Fruit fly (Drosophila melanogaster) whole organism, embryonic: Measurements from ENCODE around the gene CG1622.

ENCODE experiments used
- Ada2b ChIP-seq: fragments of 200-800 bp; sonication (Bioruptor generic); IDR thresholded peaks from 2 replicates; pipeline ENCODE4 v1.3.6; 2022; ENCODE audit warnings: missing biosample characterization, missing genetic modification characterization
- BEAF-32 ChIP-seq: fragments of 200-800 bp; sonication (Bioruptor generic); optimal IDR thresholded peaks from 3 replicates; lab custom pipeline; 2017; ENCODE audit warnings: missing biosample characterization, missing genetic modification characterization, mild to moderate bottlenecking, moderate library complexity, missing genetic modification reagents
- CG10565 ChIP-seq: fragments of 200-800 bp; sonication (Bioruptor generic); optimal IDR thresholded peaks from 3 replicates; lab custom pipeline; 2016; ENCODE audit warnings: missing biosample characterization, mild to moderate bottlenecking, missing genetic modification characterization
- CG11696 ChIP-seq: fragments of 200-800 bp; sonication (Bioruptor generic); IDR thresholded peaks from 2 replicates; pipeline ENCODE4 v1.3.6; 2022; ENCODE audit warnings: missing biosample characterization, missing genetic modification characterization
- CG12155 ChIP-seq: fragments of 200-800 bp; sonication (Bioruptor generic); optimal IDR thresholded peaks from 3 replicates; lab custom pipeline; 2016; ENCODE audit warnings: missing biosample characterization, missing genetic modification characterization
- CG13123 ChIP-seq: fragments of 200-800 bp; sonication (Bioruptor generic); optimal IDR thresholded peaks from 2 replicates; lab custom pipeline; 2016; ENCODE audit warnings: missing biosample characterization, missing genetic modification characterization
- CG13894 ChIP-seq: fragments of 200-800 bp; sonication (Bioruptor generic); optimal IDR thresholded peaks from 3 replicates; lab custom pipeline; 2018; ENCODE audit warnings: missing biosample characterization, mild to moderate bottlenecking, missing genetic modification characterization, moderate library complexity
- CG14710 ChIP-seq: fragments of 200-800 bp; sonication (Bioruptor generic); optimal IDR thresholded peaks from 3 replicates; lab custom pipeline; 2019; ENCODE audit warnings: missing biosample characterization, mild to moderate bottlenecking, missing genetic modification characterization, moderate library complexity
- CG14860 ChIP-seq: fragments of 200-800 bp; sonication (Bioruptor generic); IDR thresholded peaks from 3 replicates; pipeline ENCODE4 v1.3.6; 2022; ENCODE audit warnings: missing biosample characterization, missing genetic modification characterization; ENCODE audit not compliant: partially characterized antibody
- CG17385 ChIP-seq: fragments of 200-800 bp; sonication (Bioruptor generic); optimal IDR thresholded peaks from 3 replicates; lab custom pipeline; 2018; ENCODE audit warnings: missing biosample characterization, mild to moderate bottlenecking, missing genetic modification characterization
- CG17568 ChIP-seq: fragments of 200-800 bp; sonication (Bioruptor generic); optimal IDR thresholded peaks from 2 replicates; lab custom pipeline; 2018; ENCODE audit warnings: missing biosample characterization, mild to moderate bottlenecking, missing genetic modification characterization, moderate library complexity
- CG1832 ChIP-seq: fragments of 200-800 bp; sonication (Bioruptor generic); optimal IDR thresholded peaks from 2 replicates; lab custom pipeline; 2017; ENCODE audit warnings: missing biosample characterization, mild to moderate bottlenecking, missing genetic modification characterization, inconsistent platforms
- CG3163 ChIP-seq: fragments of 200-800 bp; sonication (Bioruptor generic); optimal IDR thresholded peaks from 3 replicates; lab custom pipeline; 2016; ENCODE audit warnings: missing biosample characterization, missing genetic modification characterization
- CG32532 ChIP-seq: fragments of 200-800 bp; sonication (Bioruptor generic); IDR thresholded peaks from 2 replicates; pipeline ENCODE4 v1.3.6; 2022; ENCODE audit warnings: missing biosample characterization, missing genetic modification characterization
- CG4617 ChIP-seq: fragments of 200-800 bp; sonication (Bioruptor generic); optimal IDR thresholded peaks from 3 replicates; lab custom pipeline; 2016; ENCODE audit warnings: missing biosample characterization, missing genetic modification characterization, borderline replicate concordance
- CG5245 ChIP-seq: fragments of 200-800 bp; sonication (Bioruptor generic); optimal IDR thresholded peaks from 3 replicates; lab custom pipeline; 2016; ENCODE audit warnings: missing biosample characterization, missing genetic modification characterization
- CG6175 ChIP-seq: fragments of 200-800 bp; sonication (Bioruptor generic); IDR thresholded peaks from 3 replicates; pipeline ENCODE4 v1.3.6; 2022; ENCODE audit warnings: missing biosample characterization, missing genetic modification characterization
- CG7372 ChIP-seq: fragments of 200-800 bp; sonication (Bioruptor generic); IDR thresholded peaks from 2 replicates; pipeline ENCODE4 v1.3.6; 2022; ENCODE audit warnings: missing biosample characterization, missing genetic modification characterization
- CG8765 ChIP-seq: fragments of 200-800 bp; sonication (Bioruptor generic); IDR thresholded peaks from 2 replicates; pipeline ENCODE4 v1.3.6; 2022; ENCODE audit warnings: missing biosample characterization, missing genetic modification characterization
- Camta ChIP-seq: fragments of 200-800 bp; sonication (Bioruptor generic); optimal IDR thresholded peaks from 2 replicates; lab custom pipeline; 2016; ENCODE audit warnings: missing biosample characterization, missing genetic modification characterization
- D ChIP-seq, 2 experiments: fragments of 200-800 bp in 1 of 2; fragments of >200 bp in 1 of 2; sonication (Bioruptor generic) in 1 of 2; optimal IDR thresholded peaks; 2 replicates in 1 of 2; 3 replicates in 1 of 2; lab custom pipeline; 2017; ENCODE audit warnings: mild to moderate bottlenecking in 1 of 2, missing biosample characterization in 1 of 2, missing genetic modification characterization in 1 of 2, missing genetic modification reagents in 1 of 2
- D19A ChIP-seq: fragments of 200-800 bp; optimal IDR thresholded peaks from 3 replicates; lab custom pipeline; 2019; ENCODE audit warnings: missing biosample characterization, mild to moderate bottlenecking, missing genetic modification characterization, moderate library complexity
- Dip2 ChIP-seq: fragments of 200-800 bp; sonication (Bioruptor generic); IDR thresholded peaks from 2 replicates; pipeline ENCODE4 v1.3.6; 2022; ENCODE audit warnings: missing biosample characterization, missing genetic modification characterization
- E2f1 ChIP-seq: fragments of 200-800 bp; sonication (Bioruptor generic); IDR thresholded peaks from 2 replicates; pipeline ENCODE4 v1.3.6; 2022; ENCODE audit warnings: missing biosample characterization, missing genetic modification characterization
- Ets97D ChIP-seq: fragments of 200-800 bp; sonication (Bioruptor generic); optimal IDR thresholded peaks from 3 replicates; lab custom pipeline; 2016; ENCODE audit warnings: missing biosample characterization, missing genetic modification characterization
- MESR4 ChIP-seq: fragments of 200-800 bp; sonication (Bioruptor generic); optimal IDR thresholded peaks from 2 replicates; lab custom pipeline; 2018; ENCODE audit warnings: missing biosample characterization, mild to moderate bottlenecking, missing genetic modification characterization, moderate library complexity
- Opbp ChIP-seq: fragments of 200-800 bp; sonication (Bioruptor generic); IDR thresholded peaks from 3 replicates; pipeline ENCODE4 v1.3.6; 2022; ENCODE audit warnings: missing biosample characterization, missing genetic modification characterization; ENCODE audit not compliant: partially characterized antibody
- Side ChIP-seq: fragments of 200-800 bp; sonication (Bioruptor generic); optimal IDR thresholded peaks from 2 replicates; lab custom pipeline; 2016; ENCODE audit warnings: missing biosample characterization, missing genetic modification characterization
- Sry-β ChIP-seq: fragments of 200-800 bp; sonication (Bioruptor generic); optimal IDR thresholded peaks from 2 replicates; lab custom pipeline; 2018; ENCODE audit warnings: missing biosample characterization, mild to moderate bottlenecking, missing genetic modification characterization, moderate library complexity
- aop ChIP-seq: fragments of 200-800 bp; sonication (Bioruptor generic); IDR thresholded peaks from 2 replicates; pipeline ENCODE4 v1.3.6; 2022; ENCODE audit warnings: missing biosample characterization, missing genetic modification characterization
- chif ChIP-seq, 2 experiments: fragments of 200-800 bp; sonication (Bioruptor generic); optimal IDR thresholded peaks; 3 replicates each; lab custom pipeline; 2016; ENCODE audit warnings: missing biosample characterization in 2 of 2, missing genetic modification characterization in 2 of 2
- cwo ChIP-seq: fragments of 200-800 bp; sonication (Bioruptor generic); optimal IDR thresholded peaks from 3 replicates; lab custom pipeline; 2017; ENCODE audit warnings: missing biosample characterization, missing genetic modification characterization, mild to moderate bottlenecking, moderate library complexity, missing genetic modification reagents
- dati ChIP-seq: fragments of 200-800 bp; sonication (Bioruptor generic); IDR thresholded peaks from 2 replicates; pipeline ENCODE4 v1.3.6; 2022; ENCODE audit warnings: missing biosample characterization, missing genetic modification characterization
- dimm ChIP-seq: fragments of 200-800 bp; sonication (Bioruptor generic); IDR thresholded peaks from 2 replicates; pipeline ENCODE4 v1.3.6; 2022; ENCODE audit warnings: missing biosample characterization, missing genetic modification characterization
- dmrt11E ChIP-seq: fragments of 200-800 bp; sonication (Bioruptor generic); optimal IDR thresholded peaks from 3 replicates; lab custom pipeline; 2018; ENCODE audit warnings: missing biosample characterization, mild to moderate bottlenecking, missing genetic modification characterization, moderate library complexity
- en ChIP-seq: fragments of 200-800 bp; sonication (Bioruptor generic); optimal IDR thresholded peaks from 2 replicates; lab custom pipeline; 2016; ENCODE audit warnings: missing biosample characterization, missing genetic modification characterization
- gfzf ChIP-seq: fragments of 200-800 bp; sonication (Bioruptor generic); optimal IDR thresholded peaks from 2 replicates; lab custom pipeline; 2016; ENCODE audit warnings: missing biosample characterization, mild to moderate bottlenecking, missing genetic modification characterization, moderate library complexity
- grau ChIP-seq: fragments of 200-800 bp; optimal IDR thresholded peaks from 3 replicates; lab custom pipeline; 2019; ENCODE audit warnings: missing biosample characterization, mild to moderate bottlenecking, missing genetic modification characterization, moderate library complexity
- grn ChIP-seq: fragments of 200-800 bp; sonication (Bioruptor generic); optimal IDR thresholded peaks from 3 replicates; lab custom pipeline; 2017; ENCODE audit warnings: missing biosample characterization, missing genetic modification characterization
- klu ChIP-seq: fragments of 200-800 bp; sonication (Bioruptor generic); IDR thresholded peaks from 2 replicates; pipeline ENCODE4 v1.3.6; 2022; ENCODE audit warnings: missing biosample characterization, missing genetic modification characterization
- knrl ChIP-seq: fragments of 200-800 bp; sonication (Bioruptor generic); IDR thresholded peaks from 3 replicates; pipeline ENCODE4 v1.3.6; 2022; ENCODE audit warnings: missing biosample characterization, missing genetic modification characterization; ENCODE audit not compliant: partially characterized antibody
- mirr ChIP-seq: fragments of 200-800 bp; sonication (Bioruptor generic); optimal IDR thresholded peaks from 3 replicates; lab custom pipeline; 2018; ENCODE audit warnings: missing biosample characterization, mild to moderate bottlenecking, missing genetic modification characterization
- nom ChIP-seq: fragments of 200-800 bp; sonication (Bioruptor generic); optimal IDR thresholded peaks from 2 replicates; lab custom pipeline; 2017; ENCODE audit warnings: missing biosample characterization, missing genetic modification characterization, mild to moderate bottlenecking, moderate library complexity, missing genetic modification reagents
- pum ChIP-seq: fragments of 200-800 bp; sonication (Bioruptor generic); optimal IDR thresholded peaks from 2 replicates; lab custom pipeline; 2016; ENCODE audit warnings: missing biosample characterization, missing genetic modification characterization
- seq ChIP-seq: fragments of 200-800 bp; sonication (Bioruptor generic); IDR thresholded peaks from 2 replicates; pipeline ENCODE4 v1.3.6; 2022; ENCODE audit warnings: missing biosample characterization, missing genetic modification characterization
- sim ChIP-seq: fragments of 200-800 bp; sonication (Bioruptor generic); IDR thresholded peaks from 2 replicates; pipeline ENCODE4 v1.3.6; 2022; ENCODE audit warnings: missing biosample characterization, missing genetic modification characterization
- sima ChIP-seq: fragments of 200-800 bp; sonication (Bioruptor generic); optimal IDR thresholded peaks from 2 replicates; lab custom pipeline; 2016; ENCODE audit warnings: missing biosample characterization, missing genetic modification characterization
- sob ChIP-seq: fragments of 200-800 bp; sonication (Bioruptor generic); IDR thresholded peaks from 2 replicates; pipeline ENCODE4 v1.3.6; 2022; ENCODE audit warnings: missing biosample characterization, missing genetic modification characterization
- tup ChIP-seq: fragments of 200-800 bp; sonication (Bioruptor generic); optimal IDR thresholded peaks from 2 replicates; lab custom pipeline; 2016; ENCODE audit warnings: missing biosample characterization, mild to moderate bottlenecking, missing genetic modification characterization, moderate library complexity

The CG1622 gene

dm6 chrX:13302615-13303526 lies 6.0 kb downstream of the CG1622 start (continued):
- TF ChIP-seq CG3163 (no peak), grau (tag; lab: Kevin White, UChicago) (no peak), dmrt11E (no peak), Opbp (GFP tag; lab: Robert Waterston, UW) (no peak), mirr (GFP tag; lab: Kevin White, UChicago) (peak; percentile 54), CG4617 (GFP tag; lab: Kevin White, UChicago) (no peak), CG11696 (no peak), CG5245 (GFP tag; lab: Kevin White, UChicago) (no peak), E2f1 (no peak), tup (GFP tag; lab: Kevin White, UChicago) (no peak), CG17568 (GFP tag; lab: Kevin White, UChicago) (no peak), D19A (tag; lab: Kevin White, UChicago) (no peak), Side (GFP tag; lab: Kevin White, UChicago) (no peak), Ets97D (GFP tag; lab: Kevin White, UChicago) (no peak), CG6175 (GFP tag; lab: Robert Waterston, UW) (no peak), sima (GFP tag; lab: Kevin White, UChicago) (no peak), chif (GFP tag; optimal IDR thresholded peaks at IDR 0.05; lab: Kevin White, UChicago) (no peak), knrl (GFP tag; lab: Robert Waterston, UW) (no peak), MESR4 (GFP tag; lab: Kevin White, UChicago) (no peak), dati (GFP tag; lab: Robert Waterston, UW) (no peak), grn (GFP tag; lab: Kevin White, UChicago) (peak; percentile 17), Dip2 (GFP tag; lab: Robert Waterston, UW) (no peak), CG12155 (GFP tag; lab: Kevin White, UChicago) (no peak), Ada2b (GFP tag; lab: Robert Waterston, UW) (no peak), CG32532 (GFP tag; lab: Robert Waterston, UW) (no peak; the same call in 1 of the 2 replicates), klu (no peak), sob (GFP tag; lab: Robert Waterston, UW) (no peak), seq (GFP tag; lab: Robert Waterston, UW) (no peak), CG17385 (GFP tag; lab: Kevin White, UChicago) (no peak), sim (GFP tag; lab: Robert Waterston, UW) (no peak), CG10565 (GFP tag; lab: Kevin White, UChicago) (no peak), pum (no peak), aop (no peak), D (optimal IDR thresholded peaks at IDR 0.05; lab: Kevin White, UChicago) (no peak), D (GFP tag; optimal IDR thresholded peaks at IDR 0.05; lab: Kevin White, UChicago) (no peak), CG14860 (no peak), Sry-β (GFP tag; lab: Kevin White, UChicago) (no peak), cwo (GFP tag; lab: Kevin White, UChicago) (peak; percentile 89), CG7372 (GFP tag; lab: Robert Waterston, UW) (no peak), CG8765 (GFP tag; lab: Robert Waterston, UW) (no peak), en (GFP tag; lab: Kevin White, UChicago) (no peak), dimm (GFP tag; lab: Robert Waterston, UW) (no peak), CG14710 (tag; lab: Kevin White, UChicago) (no peak), nom (GFP tag; lab: Kevin White, UChicago) (peak; percentile 89), CG13894 (no peak), gfzf (GFP tag; lab: Kevin White, UChicago) (no peak), CG1832 (GFP tag; lab: Kevin White, UChicago) (peak; percentile 35), BEAF-32 (GFP tag; lab: Kevin White, UChicago) (no peak), Camta (no peak), CG13123 (GFP tag; lab: Kevin White, UChicago) (no peak)
